Fruit fly (Drosophila melanogaster) whole organism: ENCODE results near the gene Tet.

ENCODE experiments used
- CG8478 ChIP-seq: fragments of >200 bp; optimal IDR thresholded peaks from 2 replicates; lab custom pipeline; 2018; ENCODE audit warnings: inconsistent platforms
- Dll ChIP-seq: fragments of >200 bp; optimal IDR thresholded peaks from 2 replicates; lab custom pipeline; 2017
- EcR ChIP-seq, 2 experiments: fragments of >200 bp; optimal IDR thresholded peaks; 2 replicates each; lab custom pipeline; 2017; ENCODE audit warnings: missing biosample characterization in 2 of 2, missing genetic modification characterization in 2 of 2, missing genetic modification reagents in 2 of 2
- pan ChIP-seq: fragments of >200 bp; optimal IDR thresholded peaks from 2 replicates; lab custom pipeline; 2017
- psq ChIP-seq: fragments of >200 bp; optimal IDR thresholded peaks from 2 replicates; lab custom pipeline; 2017
- usp ChIP-seq: fragments of >200 bp; optimal IDR thresholded peaks from 2 replicates; lab custom pipeline; 2017; ENCODE audit warnings: missing biosample characterization, missing genetic modification characterization, mixed read lengths

Tet gene

dm6 chr3L:2785941-2786340, 93.0 kb downstream of the Tet start:
- TF ChIP-seq EcR (GFP tag; optimal IDR thresholded peaks at IDR 0.05; lab: Kevin White, UChicago) (no peak), usp (GFP tag; lab: Kevin White, UChicago) (no peak), psq (no peak), CG8478 (no peak), Dll (lab: Kevin White, UChicago) (no peak), pan (lab: Kevin White, UChicago) (no peak)

DNA sequence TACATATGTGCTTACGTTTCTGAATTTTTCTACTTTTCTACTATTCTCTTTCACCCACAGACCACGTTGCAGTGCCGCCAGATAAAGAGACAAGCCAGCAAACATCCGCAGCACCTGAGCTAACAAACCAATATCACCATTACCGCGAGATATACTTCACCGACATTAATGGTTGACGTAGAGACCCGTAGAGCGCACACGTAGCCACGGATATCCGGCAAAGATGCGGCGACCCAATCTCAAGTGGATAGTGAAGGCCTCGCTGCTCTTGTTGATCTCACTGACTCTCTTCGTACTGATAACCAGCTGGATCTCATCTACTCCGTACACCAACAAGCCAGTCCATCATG, 96.3 kb downstream of the Tet start:
- TF ChIP-seq psq (no peak), usp (GFP tag; lab: Kevin White, UChicago) (no peak)

- TF ChIP-seq EcR (GFP tag; optimal IDR thresholded peaks at IDR 0.05; lab: Kevin White, UChicago) (no peak), usp (GFP tag; lab: Kevin White, UChicago) (no peak), pan (lab: Kevin White, UChicago) (no peak), psq (no peak), Dll (lab: Kevin White, UChicago) (no peak), CG8478 (no peak)
These were observed 96.8 kb downstream of the Tet start, which contains the start of gene Pgant6 for dm6 chr3L:2781991-2782677. Gene Pgant6 (plus strand): TSS chr3L:2782255.

- no peak for TF ChIP-seq psq
- no peak for TF ChIP-seq pan (lab: Kevin White, UChicago)
- no peak for TF ChIP-seq Dll (lab: Kevin White, UChicago)
- no peak for TF ChIP-seq usp (GFP tag; lab: Kevin White, UChicago)
- TF ChIP-seq CG8478 = no peak
- TF ChIP-seq EcR (GFP tag; optimal IDR thresholded peaks at IDR 0.05; lab: Kevin White, UChicago) = no peak
These were observed 98.2 kb downstream of the Tet start, which contains the start of gene mRpS35 for dm6 chr3L:2780711-2781110. Gene mRpS35 (plus strand): TSS chr3L:2780899.

dm6 chr3L:2773968-2774461, 104.9 kb downstream of the Tet start, which contains the start of the genes CG12093 and Atg2:
Gene CG12093 (minus strand): TSS chr3L:2774007.
Gene Atg2 (plus strand): TSS chr3L:2774338.
- TF ChIP-seq CG8478 (no peak), pan (lab: Kevin White, UChicago) (peak; percentile 87)

DNA sequence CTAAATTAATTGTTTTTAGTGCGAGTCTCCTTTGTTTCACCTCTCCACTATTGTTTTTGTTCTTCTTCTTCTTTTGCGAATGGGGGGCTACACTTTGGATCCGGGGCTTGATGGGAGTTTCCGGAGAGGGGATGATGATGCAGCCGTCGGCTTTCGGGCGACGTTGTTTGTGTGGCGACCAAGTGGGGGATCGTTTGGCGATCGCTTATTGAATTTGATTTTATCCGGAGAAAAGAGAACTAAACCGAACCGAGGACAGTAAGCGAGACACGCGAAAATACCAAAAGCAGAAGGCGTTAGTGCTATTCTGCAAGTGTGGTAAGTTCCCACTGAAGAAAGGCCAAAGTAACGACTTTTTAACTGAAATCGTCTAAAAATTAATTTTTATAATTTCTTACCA, 106.9 kb downstream of the Tet start, which contains the start of gene AhcyL1:
Gene AhcyL1 (minus strand): TSS at position 281 of the 400 bp plus-strand sequence.
- TF ChIP-seq CG8478 (no peak), Dll (lab: Kevin White, UChicago) (no peak), psq (no peak), EcR (GFP tag; optimal IDR thresholded peaks at IDR 0.05; lab: Kevin White, UChicago) (no peak), usp (GFP tag; lab: Kevin White, UChicago) (no peak), pan (lab: Kevin White, UChicago) (no peak)

DNA sequence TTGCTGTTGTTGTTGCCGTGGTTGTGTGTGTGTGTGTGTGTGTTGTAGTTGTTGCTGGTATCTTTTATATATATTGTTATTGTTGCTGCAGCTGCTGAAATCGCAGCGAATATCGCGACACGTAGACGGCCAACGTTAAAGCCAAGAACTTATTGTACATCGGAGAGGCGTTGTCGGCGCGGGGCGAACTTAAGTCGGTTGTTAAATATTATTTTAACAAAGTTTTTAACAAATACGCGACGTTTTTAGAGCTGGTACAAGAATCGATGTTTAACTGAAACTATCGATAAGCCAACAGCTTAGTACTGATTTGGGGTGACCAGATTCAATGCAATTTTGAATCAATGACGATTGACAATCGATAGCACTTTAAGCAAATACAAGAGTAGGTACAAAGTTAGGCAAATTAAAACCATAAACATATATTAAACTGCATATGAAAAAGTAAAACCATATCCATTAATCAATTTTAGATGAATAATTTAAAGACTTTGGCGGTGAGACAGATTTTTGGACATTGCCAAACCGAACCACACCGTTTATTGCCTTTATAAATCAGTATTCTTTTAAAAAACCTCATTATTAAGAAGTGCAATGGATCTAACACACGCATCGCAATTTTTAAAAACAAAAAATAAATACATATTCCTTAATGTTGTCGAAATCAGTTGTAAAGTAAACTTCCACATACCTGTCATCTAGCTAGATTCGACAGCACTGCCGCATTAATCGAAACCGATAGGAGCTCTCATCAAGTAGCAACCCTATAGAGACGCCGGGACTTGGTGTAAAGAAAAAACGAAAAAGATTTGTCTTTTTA, 112.5 kb downstream of the Tet start, which contains the start of the genes Mrtf and Non2:
Gene Mrtf (minus strand): TSS at position 268 of the 820 bp plus-strand sequence.
Gene Non2 (plus strand): TSS at position 731 of the 820 bp plus-strand sequence.
- TF ChIP-seq pan (lab: Kevin White, UChicago) = no peak
- TF ChIP-seq EcR (GFP tag; optimal IDR thresholded peaks at IDR 0.05; lab: Kevin White, UChicago) = no peak
- no peak for TF ChIP-seq usp (GFP tag; lab: Kevin White, UChicago)
- no peak for TF ChIP-seq Dll (lab: Kevin White, UChicago)
- no peak for TF ChIP-seq CG8478

- TF ChIP-seq EcR (GFP tag; optimal IDR thresholded peaks at IDR 0.05; lab: Kevin White, UChicago) (no peak), pan (lab: Kevin White, UChicago) (no peak), psq (peak; percentile 23), usp (GFP tag; lab: Kevin White, UChicago) (no peak)
These were observed 113.1 kb downstream of the Tet start for dm6 chr3L:2765794-2766268.

DNA sequence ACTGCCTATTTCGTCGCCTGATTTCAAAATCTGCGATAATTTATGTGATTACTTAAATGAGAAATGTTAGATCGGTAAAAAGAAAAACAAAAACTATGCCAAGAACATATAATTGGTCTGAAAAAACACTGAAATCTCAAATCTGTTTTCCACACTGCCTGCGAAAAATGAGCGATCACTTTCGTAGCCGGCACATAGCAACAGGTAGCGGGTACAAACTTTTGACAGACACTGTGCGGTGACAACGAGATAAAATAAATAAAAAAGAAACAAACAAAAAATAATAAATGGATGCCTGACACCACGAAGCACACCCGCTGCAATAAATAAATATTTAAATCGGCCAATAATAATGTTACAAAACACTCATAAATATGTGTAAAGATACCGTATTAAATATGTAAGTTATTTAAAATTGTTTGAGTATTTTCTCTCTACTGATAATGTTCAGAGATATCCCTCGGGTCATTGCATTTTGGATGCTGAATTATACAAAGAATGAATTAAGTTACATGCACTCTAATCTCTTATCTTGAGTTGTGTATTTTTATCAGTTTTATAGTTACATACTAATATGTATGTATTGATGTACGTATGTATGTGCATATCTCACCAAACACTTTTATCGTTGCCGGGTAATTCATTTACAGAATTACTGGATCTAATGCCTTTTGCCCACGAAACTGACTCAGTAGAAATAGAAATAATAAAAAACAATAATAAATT, 113.8 kb downstream of the Tet start:
- no peak for TF ChIP-seq CG8478
- no peak for TF ChIP-seq Dll (lab: Kevin White, UChicago)
- TF ChIP-seq psq = no peak
- no peak for TF ChIP-seq usp (GFP tag; lab: Kevin White, UChicago)
- TF ChIP-seq pan (lab: Kevin White, UChicago) = no peak
- TF ChIP-seq EcR (GFP tag; optimal IDR thresholded peaks at IDR 0.05; lab: Kevin White, UChicago) = no peak

dm6 chr3L:2763762-2764161, 115.2 kb downstream of the Tet start:
- no peak for TF ChIP-seq CG8478
- TF ChIP-seq usp (GFP tag; lab: Kevin White, UChicago) = no peak
- no peak for TF ChIP-seq pan (lab: Kevin White, UChicago)
- TF ChIP-seq Dll (lab: Kevin White, UChicago) = no peak
- TF ChIP-seq EcR (GFP tag; optimal IDR thresholded peaks at IDR 0.05; lab: Kevin White, UChicago) = no peak
- no peak for TF ChIP-seq psq

DNA sequence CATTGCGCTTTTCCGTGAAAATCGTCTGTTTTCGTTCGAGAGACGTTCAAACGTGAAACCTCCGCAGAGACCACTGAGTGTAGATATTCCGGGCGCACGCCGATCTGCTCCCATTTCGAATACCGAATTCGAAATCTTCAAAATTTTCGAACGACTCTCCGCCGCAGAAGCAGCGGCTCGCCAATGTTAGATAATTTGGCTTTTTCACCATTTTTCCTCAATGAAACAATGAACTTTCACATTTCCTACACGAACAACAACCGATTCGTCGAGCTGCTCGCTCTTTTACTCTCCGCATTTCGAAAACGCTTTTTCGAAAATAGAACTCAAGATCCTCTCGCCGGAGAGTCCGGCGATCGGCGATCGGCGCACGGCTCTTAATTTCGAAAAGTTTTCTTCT, 116.8 kb downstream of the Tet start:
- TF ChIP-seq CG8478 (no peak), psq (no peak)

DNA sequence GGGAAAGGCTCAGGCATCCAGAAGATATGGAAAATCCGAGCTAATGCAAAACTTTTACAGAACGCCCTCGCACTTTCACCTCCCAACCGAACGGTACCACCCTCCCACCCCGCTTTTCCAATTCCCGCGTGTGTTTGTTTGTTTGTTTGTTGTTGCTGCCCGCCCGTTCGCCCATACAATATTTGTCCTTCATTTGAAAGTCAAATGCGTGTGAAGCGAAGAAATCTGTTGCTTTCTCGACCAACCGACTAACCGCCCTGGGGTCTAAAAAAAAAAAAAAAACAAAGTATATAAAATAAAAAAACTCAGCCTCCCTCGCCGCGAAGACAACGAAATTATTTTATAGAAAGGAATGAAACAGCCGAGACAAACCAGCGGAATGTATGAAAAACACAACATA, 130.6 kb downstream of the Tet start:
- TF ChIP-seq pan (lab: Kevin White, UChicago) = no peak
- no peak for TF ChIP-seq EcR (GFP tag; optimal IDR thresholded peaks at IDR 0.05; lab: Kevin White, UChicago)
- no peak for TF ChIP-seq CG8478
- TF ChIP-seq usp (GFP tag; lab: Kevin White, UChicago) = no peak
- TF ChIP-seq Dll (lab: Kevin White, UChicago) = no peak
- no peak for TF ChIP-seq psq
